Fruit fly (Drosophila melanogaster): ENCODE data around the gene alphaTub84B.

dm6 chr3R:7093592-7093991 lies 7.2 kb downstream of the alphaTub84B start:
- TF ChIP-seq toe (GFP tag; optimal IDR thresholded peaks at IDR 0.05): no peak
- no peak for TF ChIP-seq Mnt (GFP tag; optimal IDR thresholded peaks at IDR 0.05)
- TF ChIP-seq cnc (optimal IDR thresholded peaks at IDR 0.05): no peak
- TF ChIP-seq ovo (GFP tag; optimal IDR thresholded peaks at IDR 0.05): no peak
- no peak for TF ChIP-seq kay (GFP tag; ENCODE audit: borderline replicate concordance)
- peak; percentile 12 for TF ChIP-seq CG12768 (GFP tag; optimal IDR thresholded peaks at IDR 0.05)
- no peak for TF ChIP-seq Crg-1 (GFP tag; optimal IDR thresholded peaks at IDR 0.05)
- TF ChIP-seq CG14711 (tag; optimal IDR thresholded peaks at IDR 0.05): peak; percentile 35
